Fruit fly (Drosophila melanogaster): ENCODE data around the gene CG17746.
A peak's percentile ranks its signal among the peaks of the same experiment; 100 is the strongest.

The CG17746 gene

dm6 chr3L:3268161-3268560 lies 28.8 kb upstream of the CG17746 start, which contains the start of gene CG34265:
TSS of gene CG34265 (plus strand) at chr3L:3268461.
- TF ChIP-seq TFAM (GFP tag; optimal IDR thresholded peaks at IDR 0.05) (no peak), E2f1 (GFP tag; IDR thresholded peaks at IDR 0.05) (no peak), stwl (tag; optimal IDR thresholded peaks at IDR 0.05) (no peak), dpn (GFP tag; optimal IDR thresholded peaks at IDR 0.05) (no peak), vvl (GFP tag; IDR thresholded peaks at IDR 0.05) (no peak), CG6689 (GFP tag; IDR thresholded peaks at IDR 0.05) (no peak), ro (GFP tag; IDR thresholded peaks at IDR 0.05) (no peak), CG2889 (GFP tag; IDR thresholded peaks at IDR 0.05) (no peak), Xrp1 (GFP tag; IDR thresholded peaks at IDR 0.05) (no peak), eve (GFP tag; optimal IDR thresholded peaks at IDR 0.05) (no peak), da (GFP tag; optimal IDR thresholded peaks at IDR 0.05) (no peak), crp (GFP tag; optimal IDR thresholded peaks at IDR 0.05) (no peak), sima (GFP tag; optimal IDR thresholded peaks at IDR 0.05) (no peak), CG31388 (GFP tag; optimal IDR thresholded peaks at IDR 0.05) (no peak), CG10366 (GFP tag; IDR thresholded peaks at IDR 0.05) (no peak), CG11398 (GFP tag; optimal IDR thresholded peaks at IDR 0.05) (no peak), Adf1 (GFP tag; IDR thresholded peaks at IDR 0.05) (no peak), Lpt (GFP tag; optimal IDR thresholded peaks at IDR 0.05) (no peak)

dm6 chr3L:3266306-3266705 lies 26.9 kb upstream of the CG17746 start:
- TF ChIP-seq CG15269 (tag; optimal IDR thresholded peaks at IDR 0.05) (peak; percentile 6), tll (GFP tag; optimal IDR thresholded peaks at IDR 0.05) (no peak), fd102C (GFP tag; optimal IDR thresholded peaks at IDR 0.05) (no peak), Ravus (GFP tag; IDR thresholded peaks at IDR 0.05) (no peak), Deaf1 (tag; optimal IDR thresholded peaks at IDR 0.05) (peak; percentile 21), CG31441 (GFP tag; IDR thresholded peaks at IDR 0.05) (no peak), CG4820 (GFP tag; optimal IDR thresholded peaks at IDR 0.05) (no peak), Sox102F (GFP tag; optimal IDR thresholded peaks at IDR 0.05) (no peak), CG1529 (GFP tag; optimal IDR thresholded peaks at IDR 0.05) (no peak), Ada2b (GFP tag; IDR thresholded peaks at IDR 0.05) (no peak), slbo (GFP tag; IDR thresholded peaks at IDR 0.05) (no peak), kni (GFP tag; optimal IDR thresholded peaks at IDR 0.05) (peak; percentile 72), CG12659 (GFP tag; optimal IDR thresholded peaks at IDR 0.05) (no peak), bsh (GFP tag; optimal IDR thresholded peaks at IDR 0.05) (no peak), CG1832 (GFP tag; optimal IDR thresholded peaks at IDR 0.05) (peak; percentile 57), chinmo (GFP tag; IDR thresholded peaks at IDR 0.05; ENCODE audit: partially characterized antibody) (0 out of 4 replicates have a peak, but pooled peaks have one; percentile 32), phol (tag; optimal IDR thresholded peaks at IDR 0.05) (no peak), nau (GFP tag; optimal IDR thresholded peaks at IDR 0.05) (no peak), Oaz (GFP tag; IDR thresholded peaks at IDR 0.05) (no peak), lmd (GFP tag; IDR thresholded peaks at IDR 0.05) (no peak), usp (GFP tag; optimal IDR thresholded peaks at IDR 0.05) (no peak), sens (GFP tag) (no peak), CTCF (GFP tag; optimal IDR thresholded peaks at IDR 0.05) (no peak), Fer3 (tag; optimal IDR thresholded peaks at IDR 0.05) (no peak), pb (GFP tag; optimal IDR thresholded peaks at IDR 0.05) (no peak), Awh (GFP tag; IDR thresholded peaks at IDR 0.05) (0 out of 2 replicates have a peak, but pooled peaks have one; percentile 55), otp (GFP tag; IDR thresholded peaks at IDR 0.05) (no peak), bbx (GFP tag; IDR thresholded peaks at IDR 0.05; ENCODE audit: partially characterized antibody) (no peak), hth (optimal IDR thresholded peaks at IDR 0.05) (no peak), Sry-β (GFP tag; optimal IDR thresholded peaks at IDR 0.05) (peak; percentile 42), CG7372 (GFP tag; IDR thresholded peaks at IDR 0.05) (no peak), crol (GFP tag; IDR thresholded peaks at IDR 0.05) (no peak), CG10274 (GFP tag; optimal IDR thresholded peaks at IDR 0.05) (no peak), cwo (GFP tag; optimal IDR thresholded peaks at IDR 0.05) (peak; percentile 26), CG10147 (GFP tag; optimal IDR thresholded peaks at IDR 0.05) (no peak)

Measured in whole organism, embryonic.